Worm (Caenorhabditis elegans) whole organism, L4 larva: Measurements from ENCODE around the gene Y53C12B.1.

Source experiments
- cey-2 ChIP-seq: sonication (generic microtip); optimal IDR thresholded peaks from 3 replicates; lab custom pipeline; 2017; ENCODE audit warnings: missing genetic modification characterization, mild to moderate bottlenecking, missing compliant biosample characterization, antibody characterized with exemption, borderline replicate concordance; ENCODE audit not compliant: insufficient read depth
- dve-1 ChIP-seq: sonication (generic microtip); optimal IDR thresholded peaks from 2 replicates; lab custom pipeline; 2017; ENCODE audit warnings: antibody characterized with exemption, mild to moderate bottlenecking, missing genetic modification characterization, missing compliant biosample characterization; ENCODE audit not compliant: insufficient read depth
- zip-11 ChIP-seq: fragments of 200-800 bp; sonication (Bioruptor generic); IDR thresholded peaks from 2 replicates; pipeline ENCODE4 v1.3.6; 2022; ENCODE audit warnings: missing genetic modification characterization, missing compliant biosample characterization
- ztf-11 ChIP-seq: fragments of 150-350 bp; optimal IDR thresholded peaks from 2 replicates; lab custom pipeline; 2014; ENCODE audit warnings: missing biosample characterization, missing genetic modification characterization

- no peak for TF ChIP-seq ztf-11 (tag; lab: Kevin White, UChicago)
- no peak for TF ChIP-seq dve-1 (tag; lab: Kevin White, UChicago)
- TF ChIP-seq zip-11 (GFP tag; lab: Robert Waterston, UW): no peak
- TF ChIP-seq cey-2 (tag; lab: Kevin White, UChicago): no peak
Observed at ce11 chrII:9729866-9730265, 16.0 kb downstream of the Y53C12B.1 start.
